Fruit fly (Drosophila melanogaster) whole organism, embryonic: ENCODE results near the gene Nepl14.

Experiments used
- Ada2b ChIP-seq: fragments of 200-800 bp; sonication (Bioruptor generic); IDR thresholded peaks from 2 replicates; pipeline ENCODE4 v1.3.6; 2022; ENCODE audit warnings: missing biosample characterization, missing genetic modification characterization
- Antp ChIP-seq: fragments of 200-800 bp; sonication (Bioruptor generic); optimal IDR thresholded peaks from 3 replicates; lab custom pipeline; 2016; ENCODE audit warnings: missing biosample characterization, missing genetic modification characterization
- Atf-2 ChIP-seq: fragments of 200-800 bp; sonication (Bioruptor generic); optimal IDR thresholded peaks from 2 replicates; lab custom pipeline; 2016; ENCODE audit warnings: missing biosample characterization, missing genetic modification characterization
- BEAF-32 ChIP-seq: fragments of 200-800 bp; sonication (Bioruptor generic); optimal IDR thresholded peaks from 3 replicates; lab custom pipeline; 2017; ENCODE audit warnings: missing biosample characterization, missing genetic modification characterization, mild to moderate bottlenecking, moderate library complexity, missing genetic modification reagents
- Bdp1 ChIP-seq: fragments of 200-800 bp; sonication (Bioruptor generic); optimal IDR thresholded peaks from 3 replicates; lab custom pipeline; 2016; ENCODE audit warnings: missing biosample characterization, missing genetic modification characterization
- Bteb2 ChIP-seq: fragments of 200-800 bp; sonication (Bioruptor generic); optimal IDR thresholded peaks from 2 replicates; lab custom pipeline; 2016; ENCODE audit warnings: missing biosample characterization, missing genetic modification characterization
- CG10959 ChIP-seq: fragments of 200-800 bp; sonication (Bioruptor generic); IDR thresholded peaks from 2 replicates; pipeline ENCODE4 v1.3.6; 2022; ENCODE audit warnings: missing biosample characterization, missing genetic modification characterization
- CG12391 ChIP-seq: fragments of 200-800 bp; sonication (Bioruptor generic); optimal IDR thresholded peaks from 3 replicates; lab custom pipeline; 2018; ENCODE audit warnings: missing biosample characterization, mild to moderate bottlenecking, missing genetic modification characterization, moderate library complexity
- CG12744 ChIP-seq: fragments of 200-800 bp; sonication (Bioruptor generic); optimal IDR thresholded peaks from 2 replicates; lab custom pipeline; 2016; ENCODE audit warnings: missing biosample characterization, missing genetic modification characterization
- CG13775 ChIP-seq: fragments of 200-800 bp; sonication (Bioruptor generic); optimal IDR thresholded peaks from 3 replicates; lab custom pipeline; 2017; ENCODE audit warnings: missing biosample characterization, mild to moderate bottlenecking, missing genetic modification characterization
- CG15479 ChIP-seq: fragments of 200-800 bp; sonication (Bioruptor generic); optimal IDR thresholded peaks from 3 replicates; lab custom pipeline; 2019; ENCODE audit warnings: missing biosample characterization, mild to moderate bottlenecking, missing genetic modification characterization, moderate library complexity
- CG15601 ChIP-seq: fragments of 200-800 bp; sonication (Bioruptor generic); optimal IDR thresholded peaks from 3 replicates; lab custom pipeline; 2019; ENCODE audit warnings: missing biosample characterization, mild to moderate bottlenecking, missing genetic modification characterization, moderate library complexity
- CG18476 ChIP-seq: fragments of 200-800 bp; sonication (Bioruptor generic); optimal IDR thresholded peaks from 2 replicates; lab custom pipeline; 2016; ENCODE audit warnings: missing biosample characterization, mild to moderate bottlenecking, missing genetic modification characterization
- CG30020 ChIP-seq: fragments of 200-800 bp; optimal IDR thresholded peaks from 2 replicates; lab custom pipeline; 2019; ENCODE audit warnings: missing biosample characterization, mild to moderate bottlenecking, missing genetic modification characterization, moderate library complexity
- CG7745 ChIP-seq: fragments of 200-800 bp; sonication (Bioruptor generic); optimal IDR thresholded peaks from 2 replicates; lab custom pipeline; 2018; ENCODE audit warnings: missing biosample characterization, mild to moderate bottlenecking, missing genetic modification characterization, moderate library complexity
- CG7928 ChIP-seq: fragments of 200-800 bp; sonication (Bioruptor generic); optimal IDR thresholded peaks from 2 replicates; lab custom pipeline; 2017; ENCODE audit warnings: missing biosample characterization, mild to moderate bottlenecking, missing genetic modification characterization
- CG8281 ChIP-seq: fragments of 200-800 bp; sonication (Bioruptor generic); optimal IDR thresholded peaks from 2 replicates; lab custom pipeline; 2018; ENCODE audit warnings: missing biosample characterization, mild to moderate bottlenecking, missing genetic modification characterization, moderate library complexity
- CG8388 ChIP-seq: fragments of 200-800 bp; sonication (Bioruptor generic); optimal IDR thresholded peaks from 2 replicates; lab custom pipeline; 2019; ENCODE audit warnings: missing biosample characterization, mild to moderate bottlenecking, missing genetic modification characterization, moderate library complexity
- CG8478 ChIP-seq: fragments of >200 bp; optimal IDR thresholded peaks from 2 replicates; lab custom pipeline; 2018
- CG9437 ChIP-seq: fragments of 200-800 bp; sonication (Bioruptor generic); optimal IDR thresholded peaks from 2 replicates; lab custom pipeline; 2018; ENCODE audit warnings: missing biosample characterization, mild to moderate bottlenecking, missing genetic modification characterization
- CG9727 ChIP-seq: fragments of 200-800 bp; sonication (Bioruptor generic); optimal IDR thresholded peaks from 3 replicates; lab custom pipeline; 2017; ENCODE audit warnings: missing biosample characterization, mild to moderate bottlenecking, missing genetic modification characterization
- CoRest ChIP-seq: fragments of 200-800 bp; sonication (Bioruptor generic); optimal IDR thresholded peaks from 3 replicates; lab custom pipeline; 2018; ENCODE audit warnings: missing biosample characterization, mild to moderate bottlenecking, missing genetic modification characterization, moderate library complexity
- Ets97D ChIP-seq: fragments of 200-800 bp; sonication (Bioruptor generic); optimal IDR thresholded peaks from 3 replicates; lab custom pipeline; 2016; ENCODE audit warnings: missing biosample characterization, missing genetic modification characterization
- Fer1 ChIP-seq: fragments of 200-800 bp; sonication (Bioruptor generic); optimal IDR thresholded peaks from 2 replicates; lab custom pipeline; 2017; ENCODE audit warnings: missing biosample characterization, mild to moderate bottlenecking, missing genetic modification characterization
- HLH54F ChIP-seq: fragments of 200-800 bp; sonication (Bioruptor generic); optimal IDR thresholded peaks from 3 replicates; lab custom pipeline; 2016; ENCODE audit warnings: missing biosample characterization, missing genetic modification characterization
- HmgZ ChIP-seq: fragments of 200-800 bp; sonication (Bioruptor generic); optimal IDR thresholded peaks from 2 replicates; lab custom pipeline; 2018; ENCODE audit warnings: missing biosample characterization, mild to moderate bottlenecking, missing genetic modification characterization
- Hr3 ChIP-seq: fragments of 200-800 bp; sonication (Bioruptor generic); optimal IDR thresholded peaks from 3 replicates; lab custom pipeline; 2016; ENCODE audit warnings: missing biosample characterization, missing genetic modification characterization
- Lim3 ChIP-seq: fragments of 200-800 bp; sonication (Bioruptor generic); IDR thresholded peaks from 2 replicates; pipeline ENCODE4 v1.3.6; 2022; ENCODE audit warnings: missing biosample characterization, missing genetic modification characterization
- Mad ChIP-seq: fragments of 200-800 bp; sonication (Bioruptor generic); optimal IDR thresholded peaks from 2 replicates; lab custom pipeline; 2016; ENCODE audit warnings: missing biosample characterization, missing genetic modification characterization
- NfI ChIP-seq: fragments of 200-800 bp; sonication (Bioruptor generic); optimal IDR thresholded peaks from 3 replicates; lab custom pipeline; 2018; ENCODE audit warnings: missing biosample characterization, mild to moderate bottlenecking, missing genetic modification characterization, moderate library complexity
- Opbp ChIP-seq: fragments of 200-800 bp; sonication (Bioruptor generic); IDR thresholded peaks from 3 replicates; pipeline ENCODE4 v1.3.6; 2022; ENCODE audit warnings: missing biosample characterization, missing genetic modification characterization; ENCODE audit not compliant: partially characterized antibody
- Sin3A ChIP-seq: fragments of >200 bp; optimal IDR thresholded peaks from 2 replicates; lab custom pipeline; 2018
- Six4 ChIP-seq: fragments of 200-800 bp; sonication (Bioruptor generic); optimal IDR thresholded peaks from 2 replicates; lab custom pipeline; 2016; ENCODE audit warnings: missing biosample characterization, missing genetic modification characterization
- cad ChIP-seq: fragments of >200 bp; optimal IDR thresholded peaks from 2 replicates; lab custom pipeline; 2017; ENCODE audit warnings: missing biosample characterization, missing genetic modification characterization
- dpn ChIP-seq, 2 experiments: fragments of 200-800 bp; sonication (Bioruptor generic); optimal IDR thresholded peaks; 3 replicates each; lab custom pipeline; 2016; ENCODE audit warnings: missing biosample characterization in 2 of 2, missing genetic modification characterization in 2 of 2
- ewg ChIP-seq: fragments of 200-800 bp; sonication (Bioruptor generic); optimal IDR thresholded peaks from 3 replicates; lab custom pipeline; 2017; ENCODE audit warnings: mild to moderate bottlenecking, missing biosample characterization, missing genetic modification reagents, missing genetic modification characterization
- fd64A ChIP-seq: fragments of 200-800 bp; sonication (Bioruptor generic); optimal IDR thresholded peaks from 3 replicates; lab custom pipeline; 2018; ENCODE audit warnings: missing biosample characterization, mild to moderate bottlenecking, missing genetic modification characterization
- gfzf ChIP-seq: fragments of 200-800 bp; sonication (Bioruptor generic); optimal IDR thresholded peaks from 2 replicates; lab custom pipeline; 2016; ENCODE audit warnings: missing biosample characterization, mild to moderate bottlenecking, missing genetic modification characterization, moderate library complexity
- kah ChIP-seq: fragments of 200-800 bp; sonication (Bioruptor generic); optimal IDR thresholded peaks from 2 replicates; lab custom pipeline; 2018; ENCODE audit warnings: missing biosample characterization, mild to moderate bottlenecking, missing genetic modification characterization
- luna ChIP-seq: fragments of 200-800 bp; sonication (Bioruptor generic); optimal IDR thresholded peaks from 2 replicates; lab custom pipeline; 2016; ENCODE audit warnings: missing biosample characterization, missing genetic modification characterization
- mam ChIP-seq: fragments of 200-800 bp; sonication (Bioruptor generic); optimal IDR thresholded peaks from 3 replicates; lab custom pipeline; 2016; ENCODE audit warnings: missing biosample characterization, missing genetic modification characterization
- mld ChIP-seq: fragments of 200-800 bp; sonication (Bioruptor generic); IDR thresholded peaks from 3 replicates; pipeline ENCODE4 v1.3.6; 2022; ENCODE audit warnings: missing biosample characterization, missing genetic modification characterization; ENCODE audit not compliant: partially characterized antibody
- nau ChIP-seq: fragments of 200-800 bp; sonication (Bioruptor generic); optimal IDR thresholded peaks from 3 replicates; lab custom pipeline; 2017; ENCODE audit warnings: missing biosample characterization, mild to moderate bottlenecking, missing genetic modification characterization, missing genetic modification reagents
- org-1 ChIP-seq: fragments of 200-800 bp; sonication (Bioruptor generic); optimal IDR thresholded peaks from 2 replicates; lab custom pipeline; 2017; ENCODE audit warnings: missing biosample characterization, missing genetic modification characterization
- psq ChIP-seq: fragments of 200-800 bp; sonication (Bioruptor generic); optimal IDR thresholded peaks from 2 replicates; lab custom pipeline; 2017; ENCODE audit warnings: missing biosample characterization, missing genetic modification characterization
- sna ChIP-seq: fragments of 200-800 bp; sonication (Bioruptor generic); IDR thresholded peaks from 2 replicates; pipeline ENCODE4 v1.3.6; 2022; ENCODE audit warnings: missing biosample characterization, missing genetic modification characterization; ENCODE audit not compliant: partially characterized antibody
- ssp ChIP-seq: fragments of 200-800 bp; sonication (Bioruptor generic); IDR thresholded peaks from 2 replicates; pipeline ENCODE4 v1.3.6; 2022; ENCODE audit warnings: missing biosample characterization, missing genetic modification characterization
- vnd ChIP-seq: fragments of 200-800 bp; sonication (Bioruptor generic); IDR thresholded peaks from 3 replicates; pipeline ENCODE4 v1.3.6; 2022; ENCODE audit warnings: missing biosample characterization, missing genetic modification characterization; ENCODE audit not compliant: partially characterized antibody
- zf30C ChIP-seq: fragments of 200-800 bp; sonication (Bioruptor generic); optimal IDR thresholded peaks from 3 replicates; lab custom pipeline; 2018; ENCODE audit warnings: missing biosample characterization, mild to moderate bottlenecking, missing genetic modification characterization

Nepl14 gene

DNA sequence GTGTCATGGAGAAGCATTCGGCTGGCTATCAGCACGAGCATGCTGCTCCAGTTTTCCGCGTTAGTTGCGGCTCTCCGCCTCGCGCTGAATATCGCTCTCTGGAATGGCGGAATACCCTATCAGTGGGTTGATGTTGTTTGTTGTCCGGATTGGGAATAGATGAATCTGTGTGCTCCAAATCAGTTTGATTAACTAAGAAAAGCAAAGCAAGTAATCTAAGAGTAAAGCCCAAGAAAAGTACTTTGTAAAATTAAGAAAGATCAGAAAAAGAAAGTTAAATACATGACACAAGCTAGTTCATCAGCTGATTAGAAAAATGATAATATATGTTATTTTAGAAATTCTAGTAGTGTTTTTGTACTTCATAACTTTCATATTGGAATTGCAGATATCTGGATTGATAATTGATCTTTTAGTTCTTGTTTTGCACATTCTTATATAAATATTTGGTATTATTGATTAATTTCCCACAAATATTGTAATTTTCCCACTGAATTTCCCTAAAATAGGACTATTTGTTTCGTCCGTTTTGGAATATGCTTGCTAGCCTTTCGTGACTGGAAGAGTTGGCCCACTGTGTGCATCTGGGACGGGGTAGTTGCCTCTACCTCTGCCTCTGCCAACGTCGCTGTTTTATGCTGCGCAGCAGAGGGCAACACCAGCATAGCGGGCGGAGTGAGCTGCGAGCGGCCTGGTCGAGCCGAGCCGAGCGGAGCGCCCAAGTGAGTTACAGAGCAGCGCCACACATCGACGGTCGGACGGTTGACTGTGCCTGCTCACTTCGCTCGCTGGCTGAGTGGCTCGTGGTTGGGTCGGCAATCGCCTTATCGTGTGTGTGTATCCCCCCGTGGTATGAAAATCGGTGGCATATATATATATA, 9.4 kb downstream of the Nepl14 start (continued):
- TF ChIP-seq Ets97D (GFP tag; lab: Kevin White, UChicago) (no peak), gfzf (GFP tag; lab: Kevin White, UChicago) (no peak), Hr3 (peak; percentile 60), cad (GFP tag; lab: Kevin White, UChicago) (no peak), org-1 (GFP tag; lab: Kevin White, UChicago) (peak; percentile 47), CG7745 (tag; lab: Kevin White, UChicago) (no peak), dpn (GFP tag; optimal IDR thresholded peaks at IDR 0.05; lab: Kevin White, UChicago) (peak; percentile 53 to 75), CG9727 (peak; percentile 73), Antp (GFP tag; lab: Kevin White, UChicago) (peak; percentile 11), CG8388 (GFP tag; lab: Kevin White, UChicago) (peak; percentile 52), Atf-2 (GFP tag; lab: Kevin White, UChicago) (peak; percentile 55), mld (GFP tag; lab: Robert Waterston, UW) (no peak), CG7928 (GFP tag; lab: Kevin White, UChicago) (no peak), CG8478 (lab: Kevin White, UChicago) (no peak), Opbp (no peak), nau (GFP tag; lab: Kevin White, UChicago) (no peak), Mad (peak; percentile 23), zf30C (GFP tag; lab: Kevin White, UChicago) (no peak), mam (GFP tag; lab: Kevin White, UChicago) (peak; percentile 58), BEAF-32 (no peak), CG13775 (peak; percentile 63), HLH54F (GFP tag; lab: Kevin White, UChicago) (peak; percentile 8), CG9437 (peak; percentile 81), ssp (GFP tag; lab: Robert Waterston, UW) (peak; percentile 37; the same call in 1 of the 2 replicates), CG8281 (tag; lab: Kevin White, UChicago) (peak; percentile 39), fd64A (GFP tag; lab: Kevin White, UChicago) (peak; percentile 46), Fer1 (peak; percentile 24), NfI (peak; percentile 52), CG15601 (peak; percentile 15), ewg (GFP tag; lab: Kevin White, UChicago) (peak; percentile 23), CG12744 (GFP tag; lab: Kevin White, UChicago) (no peak), Lim3 (GFP tag; lab: Robert Waterston, UW) (no peak), kah (GFP tag; lab: Kevin White, UChicago) (peak; percentile 33), CG18476 (GFP tag; lab: Kevin White, UChicago) (peak; percentile 46), CoRest (tag; lab: Kevin White, UChicago) (peak; percentile 85), CG15479 (GFP tag; lab: Kevin White, UChicago) (no peak), vnd (GFP tag; lab: Robert Waterston, UW) (no peak), Bteb2 (GFP tag; lab: Kevin White, UChicago) (no peak), HmgZ (no peak), CG12391 (tag; lab: Kevin White, UChicago) (peak; percentile 71), Ada2b (GFP tag; lab: Robert Waterston, UW) (peak; percentile 57), Sin3A (no peak), Bdp1 (GFP tag; lab: Kevin White, UChicago) (no peak), psq (GFP tag; lab: Kevin White, UChicago) (no peak), sna (GFP tag; lab: Robert Waterston, UW) (peak; percentile 19; the same call in 1 of the 2 replicates), Six4 (GFP tag; lab: Kevin White, UChicago) (peak; percentile 67), luna (no peak), CG10959 (GFP tag; lab: Robert Waterston, UW) (peak; percentile 17), CG30020 (tag; lab: Kevin White, UChicago) (peak; percentile 17)
